Fruit fly (Drosophila melanogaster) whole organism, embryonic: ENCODE measurements around the gene CG4880.
A peak's percentile ranks its signal among the peaks of the same experiment; 100 is the strongest.

Source experiments
- Bteb2 ChIP-seq: fragments of 200-800 bp; sonication (Bioruptor generic); optimal IDR thresholded peaks from 2 replicates; lab custom pipeline; 2016; ENCODE audit warnings: missing biosample characterization, missing genetic modification characterization
- CG10543 ChIP-seq: fragments of 200-800 bp; sonication (Bioruptor generic); optimal IDR thresholded peaks from 3 replicates; lab custom pipeline; 2017; ENCODE audit warnings: missing biosample characterization, mild to moderate bottlenecking, missing genetic modification characterization, moderate library complexity
- CG11085 ChIP-seq: fragments of 200-800 bp; sonication (Bioruptor generic); IDR thresholded peaks from 2 replicates; pipeline ENCODE4 v1.3.6; 2022; ENCODE audit warnings: missing biosample characterization, missing genetic modification characterization
- CG11456 ChIP-seq: fragments of 200-800 bp; sonication (Bioruptor generic); IDR thresholded peaks from 3 replicates; pipeline ENCODE4 v1.3.6; 2022; ENCODE audit warnings: missing biosample characterization, missing genetic modification characterization
- CG12769 ChIP-seq: fragments of 200-800 bp; sonication (Bioruptor generic); optimal IDR thresholded peaks from 2 replicates; lab custom pipeline; 2019; ENCODE audit warnings: missing biosample characterization, mild to moderate bottlenecking, missing genetic modification characterization, moderate library complexity
- CG13296 ChIP-seq: fragments of 200-800 bp; sonication (Bioruptor generic); optimal IDR thresholded peaks from 3 replicates; lab custom pipeline; 2018; ENCODE audit warnings: missing biosample characterization, mild to moderate bottlenecking, missing genetic modification characterization
- CG13424 ChIP-seq: fragments of 200-800 bp; sonication (Bioruptor generic); optimal IDR thresholded peaks from 2 replicates; lab custom pipeline; 2019; ENCODE audit warnings: missing biosample characterization, mild to moderate bottlenecking, missing genetic modification characterization, moderate library complexity
- CG15514 ChIP-seq: fragments of 200-800 bp; sonication (Bioruptor generic); optimal IDR thresholded peaks from 3 replicates; lab custom pipeline; 2017; ENCODE audit warnings: missing biosample characterization, missing genetic modification characterization, mild to moderate bottlenecking, moderate library complexity, missing genetic modification reagents
- CG18011 ChIP-seq: fragments of 200-800 bp; sonication (Bioruptor generic); optimal IDR thresholded peaks from 2 replicates; lab custom pipeline; 2017; ENCODE audit warnings: missing biosample characterization, missing genetic modification characterization, mild to moderate bottlenecking, moderate library complexity, missing genotype
- CG18599 ChIP-seq: fragments of 200-800 bp; sonication (Bioruptor generic); optimal IDR thresholded peaks from 3 replicates; lab custom pipeline; 2017; ENCODE audit warnings: missing biosample characterization, missing genetic modification characterization, mild to moderate bottlenecking, moderate library complexity, missing genetic modification reagents
- CG2202 ChIP-seq: fragments of 200-800 bp; sonication (Bioruptor generic); optimal IDR thresholded peaks from 2 replicates; lab custom pipeline; 2018; ENCODE audit warnings: missing biosample characterization, mild to moderate bottlenecking, missing genetic modification characterization
- CG2678 ChIP-seq: fragments of 200-800 bp; sonication (Bioruptor generic); optimal IDR thresholded peaks from 3 replicates; lab custom pipeline; 2019; ENCODE audit warnings: missing biosample characterization, mild to moderate bottlenecking, missing genetic modification characterization, moderate library complexity
- CG32532 ChIP-seq: fragments of 200-800 bp; sonication (Bioruptor generic); IDR thresholded peaks from 2 replicates; pipeline ENCODE4 v1.3.6; 2022; ENCODE audit warnings: missing biosample characterization, missing genetic modification characterization
- CG3281 ChIP-seq: fragments of 200-800 bp; sonication (Bioruptor generic); optimal IDR thresholded peaks from 3 replicates; lab custom pipeline; 2017; ENCODE audit warnings: missing biosample characterization, mild to moderate bottlenecking, missing genetic modification characterization
- CG3407 ChIP-seq: fragments of 200-800 bp; sonication (Bioruptor generic); optimal IDR thresholded peaks from 2 replicates; lab custom pipeline; 2018; ENCODE audit warnings: missing biosample characterization, mild to moderate bottlenecking, missing genetic modification characterization
- CG4328 ChIP-seq: fragments of 200-800 bp; sonication (Bioruptor generic); optimal IDR thresholded peaks from 3 replicates; lab custom pipeline; 2017; ENCODE audit warnings: missing biosample characterization, missing genetic modification reagents, missing genetic modification characterization
- CG8290 ChIP-seq, 3 experiments: fragments of 200-800 bp; sonication (Bioruptor generic); optimal IDR thresholded peaks; 2 replicates each; lab custom pipeline; 2016 to 2019; ENCODE audit warnings: missing biosample characterization in 3 of 3, missing genetic modification characterization in 3 of 3, mild to moderate bottlenecking in 2 of 3, moderate library complexity in 1 of 3
- CG9932 ChIP-seq: fragments of 200-800 bp; sonication (Bioruptor generic); IDR thresholded peaks from 2 replicates; pipeline ENCODE4 v1.3.6; 2022; ENCODE audit warnings: missing biosample characterization, missing genetic modification characterization
- Deaf1 ChIP-seq: fragments of 200-800 bp; optimal IDR thresholded peaks from 3 replicates; lab custom pipeline; 2019; ENCODE audit warnings: missing biosample characterization, mild to moderate bottlenecking, missing genetic modification characterization, moderate library complexity
- Fer1 ChIP-seq: fragments of 200-800 bp; sonication (Bioruptor generic); optimal IDR thresholded peaks from 2 replicates; lab custom pipeline; 2017; ENCODE audit warnings: missing biosample characterization, mild to moderate bottlenecking, missing genetic modification characterization
- Hmr ChIP-seq: fragments of 200-800 bp; sonication (Bioruptor generic); optimal IDR thresholded peaks from 3 replicates; lab custom pipeline; 2017; ENCODE audit warnings: mild to moderate bottlenecking, missing biosample characterization, missing genetic modification reagents, missing genetic modification characterization
- Med ChIP-seq: fragments of 200-800 bp; sonication (Bioruptor generic); peaks from one replicate; lab custom pipeline; 2016; ENCODE audit warnings: missing biosample characterization, missing genetic modification characterization, mild to moderate bottlenecking, inconsistent platforms, moderate library complexity
- Rfx ChIP-seq: fragments of 200-800 bp; sonication (Bioruptor generic); IDR thresholded peaks from 2 replicates; pipeline ENCODE4 v1.3.6; 2022; ENCODE audit warnings: missing biosample characterization, missing genetic modification characterization
- Trl ChIP-seq, 3 experiments: fragments of >200 bp in 2 of 3; fragments of 200-800 bp in 1 of 3; sonication (Bioruptor generic) in 1 of 3; optimal IDR thresholded peaks; 2 replicates in 1 of 3; 3 replicates in 2 of 3; lab custom pipeline; 2016 to 2017; ENCODE audit warnings: missing biosample characterization in 1 of 3, missing genetic modification characterization in 1 of 3
- ara ChIP-seq: fragments of 200-800 bp; sonication (Bioruptor generic); IDR thresholded peaks from 2 replicates; pipeline ENCODE4 v1.3.6; 2022; ENCODE audit warnings: missing biosample characterization, missing genetic modification characterization
- az2 ChIP-seq: fragments of 200-800 bp; sonication (Bioruptor generic); optimal IDR thresholded peaks from 3 replicates; lab custom pipeline; 2016; ENCODE audit warnings: missing biosample characterization, missing genetic modification characterization
- caup ChIP-seq: fragments of 200-800 bp; sonication (Bioruptor generic); optimal IDR thresholded peaks from 3 replicates; lab custom pipeline; 2017; ENCODE audit warnings: missing biosample characterization, mild to moderate bottlenecking, missing genetic modification characterization, moderate library complexity; ENCODE audit not compliant: severe bottlenecking
- chinmo ChIP-seq: fragments of 200-800 bp; sonication (Bioruptor generic); IDR thresholded peaks from 4 replicates; pipeline ENCODE4 v1.3.6; 2022; ENCODE audit warnings: missing biosample characterization, missing genetic modification characterization; ENCODE audit not compliant: partially characterized antibody
- danr ChIP-seq: fragments of 200-800 bp; sonication (Bioruptor generic); IDR thresholded peaks from 2 replicates; pipeline ENCODE4 v1.3.6; 2022; ENCODE audit warnings: missing biosample characterization, missing genetic modification characterization
- dmrt11E ChIP-seq: fragments of 200-800 bp; sonication (Bioruptor generic); optimal IDR thresholded peaks from 3 replicates; lab custom pipeline; 2018; ENCODE audit warnings: missing biosample characterization, mild to moderate bottlenecking, missing genetic modification characterization, moderate library complexity
- dysf ChIP-seq: fragments of 200-800 bp; sonication (Bioruptor generic); IDR thresholded peaks from 3 replicates; pipeline ENCODE4 v1.3.6; 2022; ENCODE audit warnings: missing biosample characterization, missing genetic modification characterization
- fu2 ChIP-seq: fragments of 200-800 bp; sonication (Bioruptor generic); optimal IDR thresholded peaks from 2 replicates; lab custom pipeline; 2016; ENCODE audit warnings: missing biosample characterization, missing genetic modification characterization
- gro ChIP-seq: fragments of 200-800 bp; sonication (Bioruptor generic); optimal IDR thresholded peaks from 2 replicates; lab custom pipeline; 2016; ENCODE audit warnings: missing biosample characterization, missing genetic modification characterization
- kah ChIP-seq: fragments of 200-800 bp; sonication (Bioruptor generic); optimal IDR thresholded peaks from 2 replicates; lab custom pipeline; 2018; ENCODE audit warnings: missing biosample characterization, mild to moderate bottlenecking, missing genetic modification characterization
- kay ChIP-seq: fragments of 200-800 bp; sonication (Bioruptor generic); optimal IDR thresholded peaks from 2 replicates; lab custom pipeline; 2016; ENCODE audit warnings: missing biosample characterization, missing genetic modification characterization
- klu ChIP-seq: fragments of 200-800 bp; sonication (Bioruptor generic); IDR thresholded peaks from 2 replicates; pipeline ENCODE4 v1.3.6; 2022; ENCODE audit warnings: missing biosample characterization, missing genetic modification characterization
- lab ChIP-seq: fragments of 200-800 bp; sonication (Bioruptor generic); optimal IDR thresholded peaks from 3 replicates; lab custom pipeline; 2017; ENCODE audit warnings: missing biosample characterization, missing genetic modification characterization, mild to moderate bottlenecking, moderate library complexity, missing genetic modification reagents
- row ChIP-seq: fragments of 200-800 bp; sonication (Bioruptor generic); IDR thresholded peaks from 3 replicates; pipeline ENCODE4 v1.3.6; 2022; ENCODE audit warnings: missing biosample characterization, missing genetic modification characterization
- schlank ChIP-seq: fragments of 200-800 bp; sonication (Bioruptor generic); optimal IDR thresholded peaks from 2 replicates; lab custom pipeline; 2018; ENCODE audit warnings: missing biosample characterization, mild to moderate bottlenecking, missing genetic modification characterization
- seq ChIP-seq: fragments of 200-800 bp; sonication (Bioruptor generic); IDR thresholded peaks from 2 replicates; pipeline ENCODE4 v1.3.6; 2022; ENCODE audit warnings: missing biosample characterization, missing genetic modification characterization
- sob ChIP-seq: fragments of 200-800 bp; sonication (Bioruptor generic); IDR thresholded peaks from 2 replicates; pipeline ENCODE4 v1.3.6; 2022; ENCODE audit warnings: missing biosample characterization, missing genetic modification characterization
- tgo ChIP-seq: fragments of 200-800 bp; sonication (Bioruptor generic); IDR thresholded peaks from 3 replicates; pipeline ENCODE4 v1.3.6; 2022; ENCODE audit warnings: missing biosample characterization, missing genetic modification characterization
- unpg ChIP-seq: fragments of 200-800 bp; sonication (Bioruptor generic); optimal IDR thresholded peaks from 3 replicates; lab custom pipeline; 2018; ENCODE audit warnings: missing biosample characterization, mild to moderate bottlenecking, missing genetic modification characterization, moderate library complexity
- wek ChIP-seq: fragments of 200-800 bp; sonication (Bioruptor generic); optimal IDR thresholded peaks from 3 replicates; lab custom pipeline; 2018; ENCODE audit warnings: missing biosample characterization, mild to moderate bottlenecking, missing genetic modification characterization, moderate library complexity

Gene CG4880

DNA sequence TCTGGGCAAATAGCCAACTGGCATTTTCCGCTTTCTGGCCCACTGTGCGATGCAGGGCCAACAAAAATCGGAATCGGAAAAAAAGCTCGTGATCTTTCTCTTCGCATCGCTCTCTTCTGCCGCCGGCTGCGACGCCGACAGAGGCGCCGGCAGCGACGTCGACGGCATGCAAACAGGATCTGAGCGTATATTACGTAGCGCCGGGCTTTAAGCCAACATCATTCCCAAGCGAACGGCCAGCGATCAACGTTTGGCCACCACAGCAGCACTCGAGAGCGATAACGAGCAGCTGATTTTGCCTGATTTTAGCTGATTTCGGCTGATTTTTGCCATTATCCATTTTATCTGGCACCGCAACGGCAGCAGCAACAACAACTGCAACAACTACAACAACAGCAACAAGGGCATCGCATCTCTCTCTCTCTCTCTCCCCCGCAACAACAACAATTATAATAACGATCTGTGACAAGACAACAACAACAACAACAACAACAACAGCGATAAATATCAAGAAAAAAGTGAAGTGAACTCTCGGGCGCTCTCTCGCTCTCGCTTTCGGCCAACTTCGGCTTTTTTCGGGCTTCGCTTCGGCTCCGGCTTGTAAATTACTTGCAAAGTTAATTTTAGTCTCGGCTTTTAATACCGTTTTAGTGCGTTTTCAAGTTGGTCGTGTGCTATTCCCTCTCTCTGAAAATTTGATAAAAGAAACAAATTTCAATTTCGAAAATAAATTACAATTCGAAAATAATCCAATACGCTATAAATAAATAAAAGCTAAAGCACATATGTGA is 26.5 kb downstream of the CG4880 start, which contains the start of gene CG4928 (continued):
- TF ChIP-seq Trl (optimal IDR thresholded peaks at IDR 0.05; lab: Kevin White, UChicago) (peak; percentile 38 to 73), Trl (GFP tag; optimal IDR thresholded peaks at IDR 0.05; lab: Kevin White, UChicago) (no peak), row (GFP tag; lab: Robert Waterston, UW) (0 out of 3 replicates have a peak, but pooled peaks have one; percentile 32), klu (GFP tag; lab: Robert Waterston, UW) (0 out of 2 replicates have a peak, but pooled peaks have one; percentile 20), Med (peak; percentile 57), kay (GFP tag; lab: Kevin White, UChicago) (no peak), CG18011 (GFP tag; lab: Kevin White, UChicago) (no peak), Bteb2 (no peak), kah (GFP tag; lab: Kevin White, UChicago) (no peak), CG32532 (GFP tag; lab: Robert Waterston, UW) (0 out of 2 replicates have a peak, but pooled peaks have one; percentile 19), CG13424 (no peak), CG2202 (no peak), CG4328 (GFP tag; lab: Kevin White, UChicago) (no peak), Deaf1 (tag; lab: Kevin White, UChicago) (peak; percentile 96)

DNA sequence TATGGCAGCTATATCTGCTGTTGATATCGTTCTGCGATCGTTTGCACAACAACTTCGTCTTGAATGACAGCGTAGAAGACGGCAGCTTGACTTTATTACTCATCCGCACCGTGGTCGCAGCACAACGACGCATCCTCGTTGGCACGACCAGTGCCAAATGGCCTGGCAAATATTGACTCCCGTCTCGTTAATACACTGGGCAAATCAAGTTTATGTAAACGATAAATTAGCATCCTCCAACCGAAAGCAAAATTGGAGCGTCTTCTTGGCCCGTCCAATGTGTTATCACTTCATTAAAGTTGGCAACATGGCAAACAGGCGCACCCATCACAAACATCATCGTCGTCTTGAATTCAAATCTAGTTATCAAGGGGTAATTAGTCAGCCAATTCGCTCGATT is 30.8 kb downstream of the CG4880 start:
- TF ChIP-seq CG8290 (GFP tag; optimal IDR thresholded peaks at IDR 0.05; lab: Kevin White, UChicago) (no peak), CG8290 (tag; optimal IDR thresholded peaks at IDR 0.05; lab: Kevin White, UChicago) (peak in 1 of 2 experiments; percentile 30), CG11085 (0 out of 2 replicates have a peak, but pooled peaks have one; percentile 25), CG3407 (no peak), CG12769 (peak; percentile 21), dmrt11E (tag; lab: Kevin White, UChicago) (no peak), dysf (GFP tag; lab: Robert Waterston, UW) (0 out of 3 replicates have a peak, but pooled peaks have one; percentile 16), unpg (GFP tag; lab: Kevin White, UChicago) (no peak), Fer1 (GFP tag; lab: Kevin White, UChicago) (peak; percentile 19), CG9932 (GFP tag; lab: Robert Waterston, UW) (peak; percentile 8; the same call in 1 of the 2 replicates), Rfx (GFP tag; lab: Robert Waterston, UW) (0 out of 2 replicates have a peak, but pooled peaks have one; percentile 20), lab (GFP tag; lab: Kevin White, UChicago) (peak; percentile 35), fu2 (GFP tag; lab: Kevin White, UChicago) (no peak), Hmr (GFP tag; lab: Kevin White, UChicago) (peak; percentile 9), CG2678 (peak; percentile 23), caup (peak; percentile 3), CG13296 (GFP tag; lab: Kevin White, UChicago) (peak; percentile 7), schlank (tag; lab: Kevin White, UChicago) (peak; percentile 10), CG15514 (peak; percentile 15), tgo (GFP tag; lab: Robert Waterston, UW) (no peak), seq (GFP tag; lab: Robert Waterston, UW) (peak; percentile 34; the same call in 1 of the 2 replicates), chinmo (0 out of 4 replicates have a peak, but pooled peaks have one; percentile 10), Med (peak; percentile 67), CG11456 (GFP tag; lab: Robert Waterston, UW) (no peak), az2 (no peak), ara (GFP tag; lab: Robert Waterston, UW) (no peak), CG18599 (GFP tag; lab: Kevin White, UChicago) (peak; percentile 16), gro (GFP tag; lab: Kevin White, UChicago) (no peak), CG10543 (GFP tag; lab: Kevin White, UChicago) (peak; percentile 9), danr (GFP tag; lab: Robert Waterston, UW) (peak; percentile 8; the same call in 1 of the 2 replicates), sob (0 out of 2 replicates have a peak, but pooled peaks have one; percentile 14), CG3281 (GFP tag; lab: Kevin White, UChicago) (peak; percentile 7), wek (peak; percentile 24)
